Worm (Caenorhabditis elegans) whole organism, mixed stage, embryonic: ENCODE data around the gene nhr-197.

ENCODE experiments used
- lin-32 ChIP-seq: fragments of 200-800 bp; sonication (Bioruptor generic); optimal IDR thresholded peaks from 2 replicates; lab custom pipeline; 2018; ENCODE audit warnings: mild to moderate bottlenecking, missing genetic modification characterization, missing compliant biosample characterization
- nhr-12 ChIP-seq: fragments of 150-350 bp; optimal IDR thresholded peaks from 2 replicates; lab custom pipeline; 2014; ENCODE audit warnings: missing biosample characterization, missing genetic modification characterization
- sptf-1 ChIP-seq: sonication (generic microtip); optimal IDR thresholded peaks from 2 replicates; lab custom pipeline; 2017; ENCODE audit warnings: mild to moderate bottlenecking, missing genetic modification characterization, moderate library complexity, missing compliant biosample characterization

ce11 chrV:15668870-15669269 lies 18.9 kb upstream of the nhr-197 start, which contains the start of gene K06B4.4:
- TF ChIP-seq sptf-1 (no peak), nhr-12 (tag; lab: Kevin White, UChicago) (no peak), lin-32 (GFP tag; lab: Kevin White, UChicago) (no peak)
